Worm (Caenorhabditis elegans) whole organism, L2 larva: ENCODE data around the gene sel-1.

ENCODE experiments used
- C34F6.9 ChIP-seq: fragments of 150-350 bp; optimal IDR thresholded peaks from 2 replicates; lab custom pipeline; 2014; ENCODE audit warnings: missing biosample characterization, missing genetic modification characterization
- F13H6.1 ChIP-seq: sonication (generic microtip); optimal IDR thresholded peaks from 2 replicates; lab custom pipeline; 2016; ENCODE audit warnings: missing genetic modification characterization, missing compliant biosample characterization
- R02D3.7 ChIP-seq: fragments of 150-350 bp; optimal IDR thresholded peaks from 2 replicates; lab custom pipeline; 2014; ENCODE audit warnings: missing biosample characterization, missing genetic modification characterization
- Y55F3AM.14 ChIP-seq: fragments of 200-800 bp; sonication (Bioruptor generic); optimal IDR thresholded peaks from 2 replicates; lab custom pipeline; 2018; ENCODE audit warnings: mild to moderate bottlenecking, missing genetic modification characterization, missing compliant biosample characterization
- ZK546.5 ChIP-seq: sonication (generic microtip); optimal IDR thresholded peaks from 2 replicates; lab custom pipeline; 2017; ENCODE audit warnings: missing biosample characterization, missing genetic modification characterization
- alr-1 ChIP-seq: fragments of 150-350 bp; optimal IDR thresholded peaks from 2 replicates; lab custom pipeline; 2014; ENCODE audit warnings: missing biosample characterization, missing genetic modification characterization
- ama-1 ChIP-seq: fragments of 150-350 bp; optimal IDR thresholded peaks from 2 replicates; lab custom pipeline; 2018; ENCODE audit warnings: inconsistent platforms
- blmp-1 ChIP-seq: sonication (generic microtip); optimal IDR thresholded peaks from 2 replicates; lab custom pipeline; 2017; ENCODE audit warnings: missing genetic modification characterization, mild to moderate bottlenecking, missing compliant biosample characterization, antibody characterized with exemption, moderate library complexity; ENCODE audit not compliant: insufficient read depth
- ceh-16 ChIP-seq: fragments of 150-350 bp; optimal IDR thresholded peaks from 2 replicates; lab custom pipeline; 2014; ENCODE audit warnings: missing biosample characterization, missing genetic modification characterization
- ceh-82 ChIP-seq: fragments of 150-350 bp; optimal IDR thresholded peaks from 2 replicates; lab custom pipeline; 2014; ENCODE audit warnings: missing biosample characterization, missing genetic modification characterization
- crh-2 ChIP-seq: sonication (generic microtip); optimal IDR thresholded peaks from 2 replicates; lab custom pipeline; 2017; ENCODE audit warnings: missing biosample characterization, missing genetic modification characterization
- dmd-4 ChIP-seq: sonication (generic microtip); optimal IDR thresholded peaks from 2 replicates; lab custom pipeline; 2017; ENCODE audit warnings: missing biosample characterization, missing genetic modification characterization
- egl-27 ChIP-seq: sonication (generic microtip); optimal IDR thresholded peaks from 3 replicates; lab custom pipeline; 2017; ENCODE audit warnings: missing biosample characterization, missing genetic modification reagents, missing genetic modification characterization
- elt-3 ChIP-seq: sonication (generic microtip); optimal IDR thresholded peaks from 2 replicates; lab custom pipeline; 2017; ENCODE audit warnings: missing biosample characterization, missing genetic modification characterization
- fos-1 ChIP-seq: fragments of 150-350 bp; optimal IDR thresholded peaks from 2 replicates; lab custom pipeline; 2014; ENCODE audit warnings: missing biosample characterization, missing genetic modification characterization
- gmeb-1 ChIP-seq: fragments of 150-350 bp; optimal IDR thresholded peaks from 2 replicates; lab custom pipeline; 2014; ENCODE audit warnings: missing biosample characterization, missing genetic modification characterization
- lin-11 ChIP-seq: fragments of 150-350 bp; sonication (generic microtip); optimal IDR thresholded peaks from 2 replicates; lab custom pipeline; 2014; ENCODE audit warnings: missing biosample characterization, missing genetic modification characterization, inconsistent platforms, mixed read lengths
- lin-13 ChIP-seq: fragments of 150-350 bp; optimal IDR thresholded peaks from 2 replicates; lab custom pipeline; 2014; ENCODE audit warnings: missing biosample characterization, missing genetic modification reagents, missing genetic modification characterization
- lin-39 ChIP-seq: fragments of 150-350 bp; optimal IDR thresholded peaks from 2 replicates; lab custom pipeline; 2014; ENCODE audit warnings: missing biosample characterization, missing genetic modification reagents, missing genetic modification characterization
- mab-5 ChIP-seq: fragments of 150-350 bp; optimal IDR thresholded peaks from 2 replicates; lab custom pipeline; 2014; ENCODE audit warnings: missing biosample characterization, missing genetic modification characterization
- mbf-1 ChIP-seq: sonication (generic microtip); optimal IDR thresholded peaks from 2 replicates; lab custom pipeline; 2017; ENCODE audit warnings: missing biosample characterization, missing genetic modification characterization
- nhr-10 ChIP-seq: sonication (generic microtip); optimal IDR thresholded peaks from 2 replicates; lab custom pipeline; 2017; ENCODE audit warnings: missing biosample characterization, missing genetic modification characterization
- nhr-12 ChIP-seq: fragments of 150-350 bp; optimal IDR thresholded peaks from 2 replicates; lab custom pipeline; 2014; ENCODE audit warnings: missing biosample characterization, missing genetic modification characterization
- nhr-129 ChIP-seq: fragments of 150-350 bp; optimal IDR thresholded peaks from 2 replicates; lab custom pipeline; 2014; ENCODE audit warnings: missing biosample characterization, missing genetic modification characterization
- nhr-21 ChIP-seq: fragments of 150-350 bp; optimal IDR thresholded peaks from 2 replicates; lab custom pipeline; 2014; ENCODE audit warnings: missing biosample characterization, missing genetic modification characterization
- nhr-23 ChIP-seq: fragments of 150-350 bp; optimal IDR thresholded peaks from 2 replicates; lab custom pipeline; 2014; ENCODE audit warnings: missing biosample characterization, missing genetic modification reagents, missing genetic modification characterization
- nhr-237 ChIP-seq: fragments of 150-350 bp; optimal IDR thresholded peaks from 2 replicates; lab custom pipeline; 2014; ENCODE audit warnings: missing biosample characterization, missing genetic modification characterization
- nhr-6 ChIP-seq: fragments of 150-350 bp; optimal IDR thresholded peaks from 2 replicates; lab custom pipeline; 2014; ENCODE audit warnings: missing biosample characterization, missing genetic modification characterization
- nhr-77 ChIP-seq: fragments of 150-350 bp; optimal IDR thresholded peaks from 2 replicates; lab custom pipeline; 2014; ENCODE audit warnings: missing biosample characterization, missing genetic modification characterization
- sem-4 ChIP-seq: fragments of 150-350 bp; optimal IDR thresholded peaks from 2 replicates; lab custom pipeline; 2014; ENCODE audit warnings: missing biosample characterization, missing genetic modification reagents, missing genetic modification characterization
- skn-1 ChIP-seq: sonication (generic microtip); optimal IDR thresholded peaks from 2 replicates; lab custom pipeline; 2017; ENCODE audit warnings: missing biosample characterization, missing genetic modification characterization
- sma-3 ChIP-seq: sonication (generic microtip); optimal IDR thresholded peaks from 2 replicates; lab custom pipeline; 2016; ENCODE audit warnings: missing genetic modification reagents, missing genetic modification characterization, missing compliant biosample characterization
- sma-9 ChIP-seq, 2 experiments: fragments of 150-350 bp in 1 of 2; sonication (generic microtip) in 1 of 2; optimal IDR thresholded peaks; 2 replicates each; lab custom pipeline; 2014 to 2016; ENCODE audit warnings: missing genetic modification characterization in 2 of 2, mild to moderate bottlenecking in 1 of 2, missing biosample characterization in 1 of 2, missing compliant biosample characterization in 1 of 2, missing genetic modification reagents in 1 of 2, moderate library complexity in 1 of 2
- snpc-4 ChIP-seq: fragments of 150-350 bp; optimal IDR thresholded peaks from 2 replicates; lab custom pipeline; 2014; ENCODE audit warnings: missing biosample characterization, missing genetic modification characterization
- unc-39 ChIP-seq: fragments of 150-350 bp; optimal IDR thresholded peaks from 2 replicates; lab custom pipeline; 2014; ENCODE audit warnings: missing biosample characterization, missing genetic modification characterization
- unc-55 ChIP-seq: fragments of 150-350 bp; sonication (generic microtip); optimal IDR thresholded peaks from 3 replicates; lab custom pipeline; 2014; ENCODE audit warnings: missing biosample characterization, missing genetic modification reagents, missing genetic modification characterization
- unc-62 ChIP-seq: fragments of 150-350 bp; optimal IDR thresholded peaks from 2 replicates; lab custom pipeline; 2014; ENCODE audit warnings: missing biosample characterization, missing genetic modification reagents, missing genetic modification characterization
- zag-1 ChIP-seq: fragments of 150-350 bp; optimal IDR thresholded peaks from 2 replicates; lab custom pipeline; 2014; ENCODE audit warnings: missing biosample characterization, missing genetic modification characterization
- ztf-1 ChIP-seq: fragments of 200-800 bp; sonication (Bioruptor generic); conservative IDR thresholded peaks from 2 replicates; pipeline ENCODE4 v1.3.6; 2022; ENCODE audit warnings: missing genetic modification characterization, missing compliant biosample characterization
- ztf-4 ChIP-seq: fragments of 150-350 bp; optimal IDR thresholded peaks from 2 replicates; lab custom pipeline; 2014; ENCODE audit warnings: missing biosample characterization, missing genetic modification characterization

sel-1 gene

ce11 chrV:12523356-12523755, 37.2 kb upstream of the sel-1 start:
- peak; percentile 11 for TF ChIP-seq crh-2
- TF ChIP-seq ceh-16 (tag; lab: Kevin White, UChicago), result no peak
- peak; percentile 40 for TF ChIP-seq mab-5 (tag; lab: Kevin White, UChicago)

ce11 chrV:12525526-12525925, 35.0 kb upstream of the sel-1 start, which contains the start of gene dyf-4:
dyf-4 (minus strand) TSS chrV:12525738.
- peak; percentile 14 for TF ChIP-seq blmp-1 (tag; lab: Kevin White, UChicago)
- no peak for TF ChIP-seq fos-1 (tag; lab: Kevin White, UChicago)

DNA sequence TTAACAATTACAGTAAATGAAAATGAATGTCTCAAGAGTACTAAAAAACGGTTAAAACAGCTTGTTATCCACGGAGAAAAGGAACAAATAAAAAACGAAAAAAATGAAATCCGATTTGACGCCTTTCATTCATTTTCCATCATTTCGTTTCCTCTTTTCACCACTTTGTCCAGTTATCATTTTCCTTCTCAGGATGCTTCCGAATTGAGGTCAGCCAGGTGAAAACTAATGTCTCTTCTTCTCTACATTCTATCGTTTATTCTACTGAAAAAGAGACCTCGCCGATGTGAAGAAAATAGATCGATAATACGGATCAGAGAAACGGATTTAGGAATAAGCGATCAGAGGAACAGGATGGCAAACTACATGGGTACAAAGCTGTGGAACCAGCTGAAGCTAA, 34.4 kb upstream of the sel-1 start:
- TF ChIP-seq snpc-4 (no peak), unc-55 (GFP tag; lab: Kevin White, UChicago) (no peak), elt-3 (tag; lab: Kevin White, UChicago) (no peak), nhr-23 (no peak), Y55F3AM.14 (GFP tag; lab: Kevin White, UChicago) (no peak), ceh-82 (tag; lab: Kevin White, UChicago) (no peak), unc-62 (GFP tag; lab: Kevin White, UChicago) (no peak), fos-1 (tag; lab: Kevin White, UChicago) (no peak), lin-11 (tag; lab: Kevin White, UChicago) (no peak), zag-1 (tag; lab: Kevin White, UChicago) (no peak), ztf-1 (no peak), sem-4 (tag; lab: Kevin White, UChicago) (no peak), nhr-10 (tag; lab: Kevin White, UChicago) (no peak), blmp-1 (tag; lab: Kevin White, UChicago) (no peak), sma-9 (GFP tag; optimal IDR thresholded peaks at IDR 0.05; lab: Kevin White, UChicago) (no peak), sma-9 (tag; optimal IDR thresholded peaks at IDR 0.05; lab: Kevin White, UChicago) (no peak), nhr-6 (tag; lab: Kevin White, UChicago) (no peak), egl-27 (no peak), lin-39 (tag; lab: Kevin White, UChicago) (no peak), R02D3.7 (tag; lab: Kevin White, UChicago) (no peak), mbf-1 (tag; lab: Kevin White, UChicago) (no peak)

DNA sequence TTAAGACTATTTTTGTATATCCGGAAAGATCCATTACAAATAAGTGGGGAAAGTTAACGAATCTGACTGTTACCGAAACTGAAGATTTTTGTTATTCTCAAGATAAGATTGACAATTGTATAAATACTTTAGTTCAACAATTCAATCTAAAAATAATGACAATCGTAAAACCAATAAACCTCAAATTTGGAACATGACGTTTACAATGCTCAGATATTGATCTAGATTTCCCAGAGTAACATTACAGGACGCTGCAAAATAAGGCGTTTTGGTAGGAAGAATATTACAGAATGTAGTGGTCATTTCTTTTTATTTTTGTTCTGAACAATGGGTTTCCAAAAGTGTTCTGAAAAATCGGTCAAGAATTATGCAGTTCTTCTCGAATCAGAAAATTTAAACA, 33.8 kb upstream of the sel-1 start, which contains the start of gene F45D3.1:
Gene F45D3.1 (plus strand): TSS at position 301 of the 400 bp plus-strand sequence.
- TF ChIP-seq unc-55 (GFP tag; lab: Kevin White, UChicago) (no peak), ceh-16 (tag; lab: Kevin White, UChicago) (no peak), nhr-237 (tag; lab: Kevin White, UChicago) (no peak), nhr-6 (tag; lab: Kevin White, UChicago) (no peak), nhr-10 (tag; lab: Kevin White, UChicago) (no peak), sma-3 (GFP tag; lab: Kevin White, UChicago) (no peak), nhr-23 (no peak), mbf-1 (tag; lab: Kevin White, UChicago) (no peak), skn-1 (no peak), mab-5 (tag; lab: Kevin White, UChicago) (no peak), lin-13 (GFP tag; lab: Kevin White, UChicago) (no peak), ama-1 (lab: Kevin White, UChicago) (no peak), alr-1 (tag; lab: Kevin White, UChicago) (no peak), lin-11 (tag; lab: Kevin White, UChicago) (no peak), dmd-4 (tag; lab: Kevin White, UChicago) (no peak), nhr-21 (tag; lab: Kevin White, UChicago) (no peak), unc-62 (GFP tag; lab: Kevin White, UChicago) (no peak), unc-39 (no peak)
- TF ChIP-seq, all 48 proteins: peak for 0

DNA sequence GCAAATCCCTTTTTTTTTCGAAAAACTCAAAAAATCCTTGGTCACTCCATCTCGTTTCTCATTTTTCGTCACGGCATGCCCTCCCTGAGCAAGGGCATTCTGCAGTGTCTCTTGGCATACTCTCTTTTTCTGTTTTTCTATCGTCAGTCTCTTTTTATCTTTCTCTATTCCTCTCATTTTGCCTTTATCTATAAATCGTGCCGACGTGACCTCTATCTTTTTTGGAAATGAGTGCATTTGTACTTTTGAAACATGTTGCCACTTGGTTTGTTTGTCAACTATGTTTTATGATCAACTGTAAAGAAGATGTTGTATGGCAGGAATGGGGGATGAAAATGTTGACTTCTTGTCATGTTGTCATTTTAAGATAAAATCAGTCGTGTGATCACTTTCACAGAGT, 31.6 kb upstream of the sel-1 start:
- TF ChIP-seq skn-1, result no peak
- TF ChIP-seq ZK546.5 (tag; lab: Kevin White, UChicago), result no peak
- peak; percentile 64 for TF ChIP-seq Y55F3AM.14 (GFP tag; lab: Kevin White, UChicago)
- no peak for TF ChIP-seq nhr-10 (tag; lab: Kevin White, UChicago)
- TF ChIP-seq fos-1 (tag; lab: Kevin White, UChicago), result peak; percentile 93
- peak; percentile 77 for TF ChIP-seq nhr-129 (tag; lab: Kevin White, UChicago)
- TF ChIP-seq snpc-4, result no peak
- TF ChIP-seq F13H6.1 (tag; lab: Kevin White, UChicago), result peak; percentile 81
- no peak for TF ChIP-seq ceh-16 (tag; lab: Kevin White, UChicago)
- no peak for TF ChIP-seq elt-3 (tag; lab: Kevin White, UChicago)
- no peak for TF ChIP-seq nhr-12
- peak; percentile 83 for TF ChIP-seq egl-27
- TF ChIP-seq nhr-6 (tag; lab: Kevin White, UChicago), result no peak
- no peak for TF ChIP-seq nhr-77 (tag; lab: Kevin White, UChicago)
- no peak for TF ChIP-seq nhr-23
- TF ChIP-seq ceh-82 (tag; lab: Kevin White, UChicago), result no peak
- no peak for TF ChIP-seq dmd-4 (tag; lab: Kevin White, UChicago)
- peak; percentile 96 for TF ChIP-seq sma-9 (GFP tag; optimal IDR thresholded peaks at IDR 0.05; lab: Kevin White, UChicago)
- TF ChIP-seq sma-9 (tag; optimal IDR thresholded peaks at IDR 0.05; lab: Kevin White, UChicago), result no peak
- peak; percentile 63 for TF ChIP-seq sem-4 (tag; lab: Kevin White, UChicago)
- peak; percentile 77 for TF ChIP-seq C34F6.9
- no peak for TF ChIP-seq lin-39 (tag; lab: Kevin White, UChicago)
- no peak for TF ChIP-seq alr-1 (tag; lab: Kevin White, UChicago)
- no peak for TF ChIP-seq R02D3.7 (tag; lab: Kevin White, UChicago)
- TF ChIP-seq crh-2, result peak; percentile 78
- TF ChIP-seq ztf-1, result no peak
- no peak for TF ChIP-seq gmeb-1
- TF ChIP-seq ama-1 (lab: Kevin White, UChicago), result no peak
- TF ChIP-seq ztf-4, result no peak
- no peak for TF ChIP-seq mab-5 (tag; lab: Kevin White, UChicago)
- TF ChIP-seq nhr-237 (tag; lab: Kevin White, UChicago), result no peak
- no peak for TF ChIP-seq unc-55 (GFP tag; lab: Kevin White, UChicago)
